Worm (Caenorhabditis elegans): ENCODE data around the gene F01D5.7.

The F01D5.7 gene

ce11 chrII:14032705-14033104, 24.2 kb downstream of the F01D5.7 start (continued):
- peak; percentile 14 for TF ChIP-seq mxl-1 (tag; optimal IDR thresholded peaks at IDR 0.05)

ce11 chrII:14034559-14034958, 26.1 kb downstream of the F01D5.7 start:
- TF ChIP-seq nhr-179 (tag; optimal IDR thresholded peaks at IDR 0.05) (no peak), ceh-91 (GFP tag; IDR thresholded peaks at IDR 0.05) (no peak), nfya-1 (tag; optimal IDR thresholded peaks at IDR 0.05; ENCODE audit: borderline replicate concordance, insufficient read depth) (no peak), F55B11.4 (tag; optimal IDR thresholded peaks at IDR 0.05; ENCODE audit: borderline replicate concordance, insufficient read depth) (no peak), egrh-3 (GFP tag; IDR thresholded peaks at IDR 0.05) (peak; percentile 12; the same call in 1 of the 2 replicates), aptf-3 (GFP tag; IDR thresholded peaks at IDR 0.05) (no peak), unc-62 (GFP tag; optimal IDR thresholded peaks at IDR 0.05) (no peak), dpl-1 (GFP tag; optimal IDR thresholded peaks at IDR 0.05) (no peak), tbp1 (GFP tag; optimal IDR thresholded peaks at IDR 0.05) (no peak), him-1 (tag; optimal IDR thresholded peaks at IDR 0.05) (no peak), zfh-2 (GFP tag; conservative IDR thresholded peaks at IDR 0.05) (peak; percentile 72), let-526 (GFP tag; IDR thresholded peaks at IDR 0.05) (peak; percentile 4; the same call in 1 of the 2 replicates), B0336.3 (GFP tag; IDR thresholded peaks at IDR 0.05) (no peak), K12H6.12 (tag; optimal IDR thresholded peaks at IDR 0.05) (no peak), bed-1 (GFP tag; IDR thresholded peaks at IDR 0.05) (no peak), sptf-2 (GFP tag; optimal IDR thresholded peaks at IDR 0.05) (no peak), akir-1 (GFP tag; optimal IDR thresholded peaks at IDR 0.05) (no peak), ceh-58 (GFP tag; IDR thresholded peaks at IDR 0.05) (no peak), lin-40 (tag; optimal IDR thresholded peaks at IDR 0.05) (no peak)

DNA sequence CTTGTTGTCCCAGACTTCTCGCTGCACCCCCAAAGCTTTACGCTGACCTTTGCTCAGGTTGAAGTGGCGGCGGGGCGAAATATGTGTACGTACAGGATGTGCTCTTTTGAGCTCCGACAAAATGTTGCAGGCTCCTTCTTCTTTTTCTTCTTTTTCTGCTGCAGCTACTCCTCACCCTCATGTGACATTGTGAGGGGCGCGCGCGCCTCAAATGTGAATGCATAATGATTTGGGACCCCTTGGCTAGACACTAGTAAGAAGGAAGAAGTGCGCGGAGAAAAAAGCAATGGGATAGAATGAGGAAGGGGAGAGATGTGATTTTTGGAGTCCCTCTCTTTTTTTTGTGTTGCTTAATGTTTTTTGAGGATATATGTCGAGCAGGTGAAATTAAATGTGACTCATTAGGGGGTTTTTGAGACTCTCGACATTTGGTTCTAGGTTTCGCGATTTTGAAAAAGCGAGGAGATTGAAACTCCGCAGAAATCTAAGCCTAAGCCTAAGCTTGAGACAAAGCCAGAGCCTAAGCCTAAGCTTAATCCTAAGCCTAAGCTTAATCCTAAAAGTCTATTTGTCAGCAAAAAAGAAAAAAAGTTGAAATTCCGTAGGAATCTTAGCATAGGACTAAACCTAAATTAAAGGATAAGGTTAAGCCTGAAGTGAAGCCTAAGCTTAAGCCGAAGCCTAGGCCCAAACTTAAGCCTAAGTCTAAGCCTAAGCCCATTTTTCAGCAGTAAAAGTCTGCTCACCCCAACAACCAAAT, 28.4 kb downstream of the F01D5.7 start:
- TF ChIP-seq somi-1 (GFP tag; optimal IDR thresholded peaks at IDR 0.05), result no peak
- peak; percentile 11; the same call in 1 of the 2 replicates for TF ChIP-seq mcd-1 (GFP tag; IDR thresholded peaks at IDR 0.05)
- TF ChIP-seq zfh-2 (GFP tag; conservative IDR thresholded peaks at IDR 0.05), result 0 out of 2 replicates have a peak, but pooled peaks have one; percentile 46
- TF ChIP-seq ceh-40 (GFP tag; IDR thresholded peaks at IDR 0.05), result no peak
- no peak for TF ChIP-seq lin-26 (GFP tag; IDR thresholded peaks at IDR 0.05)
- TF ChIP-seq ztf-28 (GFP tag; IDR thresholded peaks at IDR 0.05), result no peak
- TF ChIP-seq madf-6 (GFP tag; IDR thresholded peaks at IDR 0.05), result peak; percentile 12; the same call in 1 of the 2 replicates
- TF ChIP-seq cebp-1 (GFP tag; IDR thresholded peaks at IDR 0.05), result no peak
- peak; percentile 23 for TF ChIP-seq cebp-1 (tag; optimal IDR thresholded peaks at IDR 0.05)

ce11 chrII:14037484-14038303, 29.2 kb downstream of the F01D5.7 start:
- TF ChIP-seq xnd-1 (tag; optimal IDR thresholded peaks at IDR 0.05), result no peak
- peak; percentile 70 for TF ChIP-seq zfh-2 (GFP tag; conservative IDR thresholded peaks at IDR 0.05)
- no peak for TF ChIP-seq ZK185.1 (tag; optimal IDR thresholded peaks at IDR 0.05; ENCODE audit: poor library complexity, severe bottlenecking)
- TF ChIP-seq lsl-1 (GFP tag; optimal IDR thresholded peaks at IDR 0.05), result no peak

Measured in whole organism, young adult.